Fruit fly (Drosophila melanogaster) whole organism, embryonic: ENCODE measurements around the gene CG33267.

Experiments used
- Atf6 ChIP-seq: fragments of 200-800 bp; sonication (Bioruptor generic); IDR thresholded peaks from 2 replicates; pipeline ENCODE4 v1.3.6; 2022; ENCODE audit warnings: missing biosample characterization, missing genetic modification characterization
- B-H2 ChIP-seq: fragments of 200-800 bp; sonication (Bioruptor generic); optimal IDR thresholded peaks from 2 replicates; lab custom pipeline; 2018; ENCODE audit warnings: missing biosample characterization, mild to moderate bottlenecking, missing genetic modification characterization
- CG11093 ChIP-seq: fragments of 200-800 bp; sonication (Bioruptor generic); IDR thresholded peaks from 3 replicates; pipeline ENCODE4 v1.3.6; 2022; ENCODE audit warnings: missing biosample characterization, missing genetic modification characterization
- CG11696 ChIP-seq: fragments of 200-800 bp; sonication (Bioruptor generic); IDR thresholded peaks from 2 replicates; pipeline ENCODE4 v1.3.6; 2022; ENCODE audit warnings: missing biosample characterization, missing genetic modification characterization
- CG12155 ChIP-seq: fragments of 200-800 bp; sonication (Bioruptor generic); optimal IDR thresholded peaks from 3 replicates; lab custom pipeline; 2016; ENCODE audit warnings: missing biosample characterization, missing genetic modification characterization
- CG12219 ChIP-seq: fragments of 200-800 bp; sonication (Bioruptor generic); optimal IDR thresholded peaks from 3 replicates; lab custom pipeline; 2018; ENCODE audit warnings: missing biosample characterization, mild to moderate bottlenecking, missing genetic modification characterization
- CG1233 ChIP-seq: fragments of 200-800 bp; sonication (Bioruptor generic); optimal IDR thresholded peaks from 4 replicates; lab custom pipeline; 2018; ENCODE audit warnings: missing biosample characterization, mild to moderate bottlenecking, missing genetic modification characterization
- CG12391 ChIP-seq: fragments of 200-800 bp; sonication (Bioruptor generic); optimal IDR thresholded peaks from 3 replicates; lab custom pipeline; 2018; ENCODE audit warnings: missing biosample characterization, mild to moderate bottlenecking, missing genetic modification characterization, moderate library complexity
- CG13296 ChIP-seq: fragments of 200-800 bp; sonication (Bioruptor generic); optimal IDR thresholded peaks from 3 replicates; lab custom pipeline; 2018; ENCODE audit warnings: missing biosample characterization, mild to moderate bottlenecking, missing genetic modification characterization
- CG13624 ChIP-seq: fragments of 200-800 bp; sonication (Bioruptor generic); optimal IDR thresholded peaks from 2 replicates; lab custom pipeline; 2016; ENCODE audit warnings: missing biosample characterization, missing genetic modification characterization
- CG15073 ChIP-seq: fragments of 200-800 bp; sonication (Bioruptor generic); optimal IDR thresholded peaks from 2 replicates; lab custom pipeline; 2016; ENCODE audit warnings: missing biosample characterization, missing genetic modification characterization
- CG16813 ChIP-seq: fragments of 200-800 bp; sonication (Bioruptor generic); IDR thresholded peaks from 3 replicates; pipeline ENCODE4 v1.3.6; 2022; ENCODE audit warnings: missing biosample characterization, missing genetic modification characterization; ENCODE audit not compliant: partially characterized antibody
- CG17912 ChIP-seq: fragments of 200-800 bp; sonication (Bioruptor generic); optimal IDR thresholded peaks from 2 replicates; lab custom pipeline; 2018; ENCODE audit warnings: missing biosample characterization, mild to moderate bottlenecking, missing genetic modification characterization
- CG18599 ChIP-seq: fragments of 200-800 bp; sonication (Bioruptor generic); optimal IDR thresholded peaks from 3 replicates; lab custom pipeline; 2017; ENCODE audit warnings: missing biosample characterization, missing genetic modification characterization, mild to moderate bottlenecking, moderate library complexity, missing genetic modification reagents
- CG2875 ChIP-seq: fragments of 200-800 bp; sonication (Bioruptor generic); optimal IDR thresholded peaks from 2 replicates; lab custom pipeline; 2017; ENCODE audit warnings: missing biosample characterization, mild to moderate bottlenecking, missing genetic modification characterization, missing genetic modification reagents
- CG30020 ChIP-seq: fragments of 200-800 bp; optimal IDR thresholded peaks from 2 replicates; lab custom pipeline; 2019; ENCODE audit warnings: missing biosample characterization, mild to moderate bottlenecking, missing genetic modification characterization, moderate library complexity
- CG3281 ChIP-seq: fragments of 200-800 bp; sonication (Bioruptor generic); optimal IDR thresholded peaks from 3 replicates; lab custom pipeline; 2017; ENCODE audit warnings: missing biosample characterization, mild to moderate bottlenecking, missing genetic modification characterization
- CG3726 ChIP-seq: fragments of 200-800 bp; sonication (Bioruptor generic); IDR thresholded peaks from 3 replicates; pipeline ENCODE4, ENCODE4 v1.3.6; 2022; ENCODE audit warnings: missing biosample characterization, missing genetic modification characterization
- CG6175 ChIP-seq: fragments of 200-800 bp; sonication (Bioruptor generic); IDR thresholded peaks from 3 replicates; pipeline ENCODE4 v1.3.6; 2022; ENCODE audit warnings: missing biosample characterization, missing genetic modification characterization
- CG6654 ChIP-seq: fragments of 200-800 bp; sonication (Bioruptor generic); optimal IDR thresholded peaks from 2 replicates; lab custom pipeline; 2017; ENCODE audit warnings: missing biosample characterization, mild to moderate bottlenecking, missing genetic modification characterization
- CHES-1-like ChIP-seq: fragments of 200-800 bp; sonication (Bioruptor generic); optimal IDR thresholded peaks from 2 replicates; lab custom pipeline; 2016; ENCODE audit warnings: missing biosample characterization, missing genetic modification characterization
- Dek ChIP-seq: fragments of 200-800 bp; sonication (Bioruptor generic); optimal IDR thresholded peaks from 3 replicates; lab custom pipeline; 2019; ENCODE audit warnings: missing biosample characterization, mild to moderate bottlenecking, missing genetic modification characterization, moderate library complexity
- Myb ChIP-seq: fragments of 200-800 bp; sonication (Bioruptor generic); optimal IDR thresholded peaks from 2 replicates; lab custom pipeline; 2016; ENCODE audit warnings: missing biosample characterization, missing genetic modification characterization
- NC2α ChIP-seq: fragments of 200-800 bp; sonication (Bioruptor generic); optimal IDR thresholded peaks from 2 replicates; lab custom pipeline; 2016; ENCODE audit warnings: missing biosample characterization, missing genetic modification characterization
- Oli ChIP-seq: fragments of 200-800 bp; sonication (Bioruptor generic); optimal IDR thresholded peaks from 2 replicates; lab custom pipeline; 2018; ENCODE audit warnings: missing biosample characterization, mild to moderate bottlenecking, missing genetic modification characterization, moderate library complexity
- Sox100B ChIP-seq: fragments of 200-800 bp; sonication (Bioruptor generic); optimal IDR thresholded peaks from 3 replicates; lab custom pipeline; 2018; ENCODE audit warnings: missing biosample characterization, mild to moderate bottlenecking, missing genetic modification characterization
- Ssrp ChIP-seq: fragments of 200-800 bp; sonication (Bioruptor generic); optimal IDR thresholded peaks from 2 replicates; lab custom pipeline; 2018; ENCODE audit warnings: missing biosample characterization, mild to moderate bottlenecking, missing genetic modification characterization, moderate library complexity
- Usf ChIP-seq: fragments of 200-800 bp; sonication (Bioruptor generic); optimal IDR thresholded peaks from 2 replicates; lab custom pipeline; 2017; ENCODE audit warnings: missing genotype, missing biosample characterization, missing genetic modification characterization
- Vsx1 ChIP-seq: fragments of 200-800 bp; sonication (Bioruptor generic); optimal IDR thresholded peaks from 2 replicates; lab custom pipeline; 2017; ENCODE audit warnings: missing biosample characterization, mild to moderate bottlenecking, missing genetic modification characterization, missing genetic modification reagents
- bbx ChIP-seq: fragments of 200-800 bp; sonication (Bioruptor generic); IDR thresholded peaks from 2 replicates; pipeline ENCODE4 v1.3.6; 2022; ENCODE audit warnings: missing biosample characterization, missing genetic modification characterization; ENCODE audit not compliant: partially characterized antibody
- bowl ChIP-seq: fragments of 200-800 bp; sonication (Bioruptor generic); IDR thresholded peaks from 2 replicates; pipeline ENCODE4 v1.3.6; 2022; ENCODE audit warnings: missing biosample characterization, missing genetic modification characterization
- cato ChIP-seq: fragments of 200-800 bp; sonication (Bioruptor generic); optimal IDR thresholded peaks from 2 replicates; lab custom pipeline; 2016; ENCODE audit warnings: missing biosample characterization, missing genetic modification characterization, borderline replicate concordance
- da ChIP-seq: fragments of 200-800 bp; sonication (Bioruptor generic); optimal IDR thresholded peaks from 2 replicates; lab custom pipeline; 2016; ENCODE audit warnings: missing biosample characterization, missing genetic modification characterization
- dimm ChIP-seq: fragments of 200-800 bp; sonication (Bioruptor generic); IDR thresholded peaks from 2 replicates; pipeline ENCODE4 v1.3.6; 2022; ENCODE audit warnings: missing biosample characterization, missing genetic modification characterization
- en ChIP-seq: fragments of 200-800 bp; sonication (Bioruptor generic); optimal IDR thresholded peaks from 2 replicates; lab custom pipeline; 2016; ENCODE audit warnings: missing biosample characterization, missing genetic modification characterization
- ftz-f1 ChIP-seq: fragments of 200-800 bp; sonication (Bioruptor generic); optimal IDR thresholded peaks from 2 replicates; lab custom pipeline; 2016; ENCODE audit warnings: missing biosample characterization, missing genetic modification characterization
- gem ChIP-seq: fragments of 200-800 bp; sonication (Bioruptor generic); optimal IDR thresholded peaks from 2 replicates; lab custom pipeline; 2019; ENCODE audit warnings: missing biosample characterization, mild to moderate bottlenecking, missing genetic modification characterization, moderate library complexity
- ind ChIP-seq: fragments of 200-800 bp; sonication (Bioruptor generic); optimal IDR thresholded peaks from 3 replicates; lab custom pipeline; 2016; ENCODE audit warnings: missing biosample characterization, missing genetic modification characterization
- jigr1 ChIP-seq: fragments of 200-800 bp; sonication (Bioruptor generic); IDR thresholded peaks from 3 replicates; pipeline ENCODE4 v1.3.6; 2022; ENCODE audit warnings: missing biosample characterization, missing genetic modification characterization
- lov ChIP-seq, 2 experiments: fragments of 200-800 bp in 1 of 2; fragments of >200 bp in 1 of 2; sonication (Bioruptor generic) in 1 of 2; IDR thresholded peaks in 1 of 2; optimal IDR thresholded peaks in 1 of 2; 2 replicates in 1 of 2; 3 replicates in 1 of 2; pipeline versions ENCODE4 v1.3.6 to Lab custom; 2017 to 2022; ENCODE audit warnings: missing biosample characterization in 1 of 2, missing genetic modification characterization in 1 of 2
- oc ChIP-seq: fragments of 200-800 bp; sonication (Bioruptor generic); optimal IDR thresholded peaks from 2 replicates; lab custom pipeline; 2018; ENCODE audit warnings: missing biosample characterization, mild to moderate bottlenecking, missing genetic modification characterization, moderate library complexity
- prd ChIP-seq, 3 experiments: fragments of >200 bp in 2 of 3; fragments of 200-800 bp in 1 of 3; sonication (Bioruptor generic) in 1 of 3; optimal IDR thresholded peaks in 2 of 3; IDR thresholded peaks in 1 of 3; 2 replicates in 2 of 3; 3 replicates in 1 of 3; pipeline versions ENCODE4 v1.3.6 to Lab custom; 2017 to 2022; ENCODE audit warnings: missing biosample characterization in 1 of 3, missing genetic modification characterization in 1 of 3
- slp2 ChIP-seq: fragments of 200-800 bp; sonication (Bioruptor generic); optimal IDR thresholded peaks from 2 replicates; lab custom pipeline; 2016; ENCODE audit warnings: missing biosample characterization, missing genetic modification characterization
- so ChIP-seq: fragments of 200-800 bp; sonication (Bioruptor generic); IDR thresholded peaks from 3 replicates; pipeline ENCODE4 v1.3.6; 2022; ENCODE audit warnings: missing biosample characterization, missing genetic modification characterization
- sug ChIP-seq: fragments of 200-800 bp; optimal IDR thresholded peaks from 2 replicates; lab custom pipeline; 2019; ENCODE audit warnings: missing biosample characterization, mild to moderate bottlenecking, missing genetic modification characterization, moderate library complexity
- tap ChIP-seq: fragments of 200-800 bp; optimal IDR thresholded peaks from 3 replicates; lab custom pipeline; 2019; ENCODE audit warnings: missing biosample characterization, mild to moderate bottlenecking, missing genetic modification characterization, moderate library complexity
- vfl ChIP-seq: fragments of 200-800 bp; sonication (Bioruptor generic); optimal IDR thresholded peaks from 2 replicates; lab custom pipeline; 2016; ENCODE audit warnings: missing biosample characterization, missing genetic modification characterization
- zen2 ChIP-seq: fragments of 200-800 bp; sonication (Bioruptor generic); IDR thresholded peaks from 3 replicates; pipeline ENCODE4 v1.3.6; 2022; ENCODE audit warnings: missing biosample characterization, missing genetic modification characterization; ENCODE audit not compliant: partially characterized antibody

Gene CG33267

dm6 chr3L:11552996-11553671 is 11.1 kb upstream of the CG33267 start (continued):
- TF ChIP-seq zen2 (GFP tag; lab: Robert Waterston, UW) = peak; percentile 95
- no peak for TF ChIP-seq en (GFP tag; lab: Kevin White, UChicago)
- no peak for TF ChIP-seq CG6654
- peak; percentile 10 for TF ChIP-seq CG12391 (tag; lab: Kevin White, UChicago)
- TF ChIP-seq bbx (GFP tag; lab: Robert Waterston, UW) = peak; percentile 52; the same call in 1 of the 2 replicates
- no peak for TF ChIP-seq Sox100B (GFP tag; lab: Kevin White, UChicago)
- peak; percentile 34 for TF ChIP-seq Vsx1 (GFP tag; lab: Kevin White, UChicago)
- peak; percentile 97 for TF ChIP-seq CG6175 (GFP tag; lab: Robert Waterston, UW)
- no peak for TF ChIP-seq ind (GFP tag; lab: Kevin White, UChicago)
- TF ChIP-seq slp2 (GFP tag; lab: Kevin White, UChicago) = no peak
- TF ChIP-seq Ssrp (tag; lab: Kevin White, UChicago) = no peak
- no peak for TF ChIP-seq da (GFP tag; lab: Kevin White, UChicago)
- TF ChIP-seq CG3726 = no peak
- peak; percentile 47 for TF ChIP-seq CG12219
- TF ChIP-seq CG13296 = peak; percentile 44
- TF ChIP-seq Myb (GFP tag; lab: Kevin White, UChicago) = no peak
- TF ChIP-seq oc (tag; lab: Kevin White, UChicago) = peak; percentile 39
- 0 out of 2 replicates have a peak, but pooled peaks have one; percentile 48 for TF ChIP-seq Atf6 (GFP tag; lab: Robert Waterston, UW)
- TF ChIP-seq CG30020 (tag; lab: Kevin White, UChicago) = no peak
- TF ChIP-seq lov (optimal IDR thresholded peaks at IDR 0.05; lab: Kevin White, UChicago) = no peak
- TF ChIP-seq lov (GFP tag; IDR thresholded peaks at IDR 0.05; lab: Robert Waterston, UW) = peak; percentile 68; the same call in 1 of the 3 replicates
- no peak for TF ChIP-seq jigr1 (GFP tag; lab: Robert Waterston, UW)
- TF ChIP-seq prd (optimal IDR thresholded peaks at IDR 0.05; lab: Kevin White, UChicago) = no peak
- no peak for TF ChIP-seq prd (GFP tag; IDR thresholded peaks at IDR 0.05; lab: Robert Waterston, UW)
- peak; percentile 50 for TF ChIP-seq sug (tag; lab: Kevin White, UChicago)
- no peak for TF ChIP-seq cato (GFP tag; lab: Kevin White, UChicago)
- TF ChIP-seq Dek = peak; percentile 21
- peak; percentile 18 for TF ChIP-seq tap (tag; lab: Kevin White, UChicago)
- TF ChIP-seq Usf (GFP tag; lab: Kevin White, UChicago) = no peak
- TF ChIP-seq CG11696 (GFP tag; lab: Robert Waterston, UW) = 0 out of 2 replicates have a peak, but pooled peaks have one; percentile 17
- peak; percentile 40 for TF ChIP-seq CG13624
- TF ChIP-seq CG15073 (GFP tag; lab: Kevin White, UChicago) = no peak
- peak; percentile 29 for TF ChIP-seq vfl (GFP tag; lab: Kevin White, UChicago)
- TF ChIP-seq NC2α (GFP tag; lab: Kevin White, UChicago) = no peak
- TF ChIP-seq Oli (tag; lab: Kevin White, UChicago) = peak; percentile 9
- peak; percentile 49 for TF ChIP-seq CG18599 (GFP tag; lab: Kevin White, UChicago)
- peak; percentile 79; the same call in 2 of the 3 replicates for TF ChIP-seq so (GFP tag; lab: Robert Waterston, UW)
- TF ChIP-seq bowl = no peak
- TF ChIP-seq CG17912 (GFP tag; lab: Kevin White, UChicago) = peak; percentile 7
- TF ChIP-seq CG12155 (GFP tag; lab: Kevin White, UChicago) = peak; percentile 25
- peak; percentile 8 for TF ChIP-seq CHES-1-like
- no peak; the same call in 2 of the 3 replicates for TF ChIP-seq CG16813 (GFP tag; lab: Robert Waterston, UW)
- no peak for TF ChIP-seq CG3281 (GFP tag; lab: Kevin White, UChicago)
- TF ChIP-seq CG2875 (GFP tag; lab: Kevin White, UChicago) = peak; percentile 13
- no peak for TF ChIP-seq B-H2 (GFP tag; lab: Kevin White, UChicago)
- peak; percentile 59 for TF ChIP-seq ftz-f1 (GFP tag; lab: Kevin White, UChicago)
- TF ChIP-seq dimm (GFP tag; lab: Robert Waterston, UW) = no peak
- no peak for TF ChIP-seq gem (tag; lab: Kevin White, UChicago)
- no peak for TF ChIP-seq CG11093 (GFP tag; lab: Robert Waterston, UW)
- no peak for TF ChIP-seq CG1233
